Worm (Caenorhabditis elegans) whole organism, young adult: ENCODE measurements around the gene Y51H7BR.8.
A peak's percentile ranks its signal among the peaks of the same experiment; 100 is the strongest.

Experiments
- B0019.2 ChIP-seq: fragments of 200-800 bp; sonication (Bioruptor generic); conservative IDR thresholded peaks from 2 replicates; pipeline ENCODE4 v1.3.6; 2022; ENCODE audit warnings: missing genetic modification reagents, missing genetic modification characterization, missing compliant biosample characterization
- B0035.1 ChIP-seq: sonication (generic microtip); optimal IDR thresholded peaks from 2 replicates; lab custom pipeline; 2016; ENCODE audit warnings: missing genetic modification characterization, mild to moderate bottlenecking, missing compliant biosample characterization, missing genotype, missing genetic modification reagents
- B0261.1 ChIP-seq: sonication (generic microtip); optimal IDR thresholded peaks from 2 replicates; lab custom pipeline; 2016; ENCODE audit warnings: mild to moderate bottlenecking, missing genetic modification characterization, moderate library complexity, missing compliant biosample characterization
- C17E4.6 ChIP-seq: fragments of 200-800 bp; sonication (Bioruptor generic); IDR thresholded peaks from 2 replicates; pipeline ENCODE4 v1.3.6; 2022; ENCODE audit warnings: missing genetic modification reagents, missing genetic modification characterization, missing compliant biosample characterization
- D2030.7 ChIP-seq: fragments of 200-800 bp; sonication (Bioruptor generic); IDR thresholded peaks from 2 replicates; pipeline ENCODE4 v1.3.6; 2022; ENCODE audit warnings: missing genetic modification reagents, missing genetic modification characterization, missing compliant biosample characterization
- akir-1 ChIP-seq: fragments of 200-800 bp; sonication (Bioruptor generic); optimal IDR thresholded peaks from 2 replicates; lab custom pipeline; 2018; ENCODE audit warnings: mild to moderate bottlenecking, missing genetic modification characterization, moderate library complexity, missing compliant biosample characterization
- ama-1 ChIP-seq, 3 experiments: fragments of 150-350 bp in 1 of 3; sonication (generic microtip) in 2 of 3; optimal IDR thresholded peaks; 2 replicates each; lab custom pipeline; 2014 to 2018; ENCODE audit warnings: missing biosample characterization in 2 of 3, missing genetic modification characterization in 2 of 3, missing genetic modification reagents in 2 of 3
- atf-7 ChIP-seq: sonication (generic microtip); optimal IDR thresholded peaks from 2 replicates; lab custom pipeline; 2017; ENCODE audit warnings: mild to moderate bottlenecking, missing genetic modification characterization, missing compliant biosample characterization
- attf-5 ChIP-seq: fragments of 200-800 bp; sonication (Bioruptor generic); optimal IDR thresholded peaks from 2 replicates; lab custom pipeline; 2018; ENCODE audit warnings: mild to moderate bottlenecking, missing genetic modification characterization, missing compliant biosample characterization
- bed-1 ChIP-seq: fragments of 200-800 bp; sonication (Bioruptor generic); IDR thresholded peaks from 2 replicates; pipeline ENCODE4 v1.3.6; 2022; ENCODE audit warnings: missing genetic modification reagents, missing genetic modification characterization, missing compliant biosample characterization
- ceh-40 ChIP-seq: fragments of 200-800 bp; sonication (Bioruptor generic); IDR thresholded peaks from 2 replicates; pipeline ENCODE4 v1.3.6; 2022; ENCODE audit warnings: missing genetic modification characterization, missing compliant biosample characterization
- ceh-58 ChIP-seq: fragments of 200-800 bp; sonication (Bioruptor generic); IDR thresholded peaks from 2 replicates; pipeline ENCODE4 v1.3.6; 2022; ENCODE audit warnings: missing genetic modification characterization, missing compliant biosample characterization
- ceh-91 ChIP-seq: fragments of 200-800 bp; sonication (Bioruptor generic); IDR thresholded peaks from 2 replicates; pipeline ENCODE4 v1.3.6; 2022; ENCODE audit warnings: missing genetic modification reagents, missing genetic modification characterization, missing compliant biosample characterization
- chd-7 ChIP-seq: sonication (generic microtip); optimal IDR thresholded peaks from 2 replicates; lab custom pipeline; 2016; ENCODE audit warnings: mild to moderate bottlenecking, missing genetic modification characterization, moderate library complexity, missing compliant biosample characterization
- dox-1 ChIP-seq: fragments of 200-800 bp; sonication (Bioruptor generic); IDR thresholded peaks from 2 replicates; pipeline ENCODE4 v1.3.6; 2022; ENCODE audit warnings: missing genetic modification reagents, missing genetic modification characterization, missing compliant biosample characterization
- egrh-3 ChIP-seq: fragments of 200-800 bp; sonication (Bioruptor generic); IDR thresholded peaks from 2 replicates; pipeline ENCODE4 v1.3.6; 2022; ENCODE audit warnings: missing genetic modification reagents, missing genetic modification characterization, missing compliant biosample characterization
- ekl-4 ChIP-seq: fragments of 200-800 bp; sonication (Bioruptor generic); IDR thresholded peaks from 2 replicates; pipeline ENCODE4 v1.3.6; 2022; ENCODE audit warnings: missing genetic modification reagents, missing genetic modification characterization, missing compliant biosample characterization
- hlh-26 ChIP-seq: fragments of 200-800 bp; sonication (Bioruptor generic); conservative IDR thresholded peaks from 2 replicates; pipeline ENCODE4 v1.3.6; 2022; ENCODE audit warnings: missing genetic modification reagents, missing genetic modification characterization, missing compliant biosample characterization
- hmg-1.2 ChIP-seq: fragments of 200-800 bp; sonication (Bioruptor generic); IDR thresholded peaks from 2 replicates; pipeline ENCODE4 v1.3.6; 2022; ENCODE audit warnings: missing genetic modification reagents, missing genetic modification characterization, missing compliant biosample characterization
- hrde-1 ChIP-seq: sonication (generic microtip); optimal IDR thresholded peaks from 2 replicates; lab custom pipeline; 2016; ENCODE audit warnings: missing genetic modification characterization, mild to moderate bottlenecking, missing compliant biosample characterization, moderate library complexity, missing genotype, missing genetic modification reagents, borderline replicate concordance
- let-526 ChIP-seq: fragments of 200-800 bp; sonication (Bioruptor generic); IDR thresholded peaks from 2 replicates; pipeline ENCODE4 v1.3.6; 2022; ENCODE audit warnings: missing genetic modification reagents, missing genetic modification characterization, missing compliant biosample characterization
- let-607 ChIP-seq, 2 experiments: fragments of 200-800 bp in 1 of 2; sonication (Bioruptor generic) in 1 of 2; sonication (generic microtip) in 1 of 2; optimal IDR thresholded peaks; 2 replicates each; lab custom pipeline; 2016 to 2018; ENCODE audit warnings: mild to moderate bottlenecking in 2 of 2, missing compliant biosample characterization in 2 of 2, missing genetic modification characterization in 2 of 2, moderate library complexity in 2 of 2, missing genotype in 1 of 2
- lin-26 ChIP-seq: fragments of 200-800 bp; sonication (Bioruptor generic); IDR thresholded peaks from 2 replicates; pipeline ENCODE4 v1.3.6; 2022; ENCODE audit warnings: missing genetic modification reagents, missing genetic modification characterization, missing compliant biosample characterization
- lsy-27 ChIP-seq: sonication (generic microtip); optimal IDR thresholded peaks from 2 replicates; lab custom pipeline; 2017; ENCODE audit warnings: missing genetic modification characterization, mild to moderate bottlenecking, missing compliant biosample characterization, antibody characterized with exemption, missing genotype, borderline replicate concordance; ENCODE audit not compliant: insufficient read depth
- madf-6 ChIP-seq: fragments of 200-800 bp; sonication (Bioruptor generic); IDR thresholded peaks from 2 replicates; pipeline ENCODE4 v1.3.6; 2022; ENCODE audit warnings: missing genetic modification reagents, missing genetic modification characterization, missing compliant biosample characterization
- mxl-1 ChIP-seq: sonication (generic microtip); optimal IDR thresholded peaks from 2 replicates; lab custom pipeline; 2016; ENCODE audit warnings: missing genetic modification characterization, missing compliant biosample characterization
- nhr-120 ChIP-seq: fragments of 200-800 bp; sonication (Bioruptor generic); IDR thresholded peaks from 2 replicates; pipeline ENCODE4 v1.3.6; 2022; ENCODE audit warnings: missing genetic modification characterization, missing compliant biosample characterization
- rcor-1 ChIP-seq: fragments of 200-800 bp; sonication (Bioruptor generic); IDR thresholded peaks from 2 replicates; pipeline ENCODE4 v1.3.6; 2022; ENCODE audit warnings: missing genetic modification reagents, missing genetic modification characterization, missing compliant biosample characterization
- rec-8 ChIP-seq, 2 experiments: sonication (generic microtip); optimal IDR thresholded peaks; 2 replicates each; lab custom pipeline; 2016; ENCODE audit warnings: mild to moderate bottlenecking in 2 of 2, missing genetic modification characterization in 2 of 2, missing genetic modification reagents in 2 of 2, missing genotype in 2 of 2, missing biosample characterization in 1 of 2, missing compliant biosample characterization in 1 of 2, moderate library complexity in 1 of 2
- repo-1 ChIP-seq: sonication (generic microtip); optimal IDR thresholded peaks from 2 replicates; lab custom pipeline; 2017; ENCODE audit warnings: mild to moderate bottlenecking, missing genetic modification characterization, missing compliant biosample characterization
- rpc-1 ChIP-seq, 2 experiments: fragments of 150-350 bp in 1 of 2; sonication (generic microtip) in 1 of 2; optimal IDR thresholded peaks; 2 replicates each; lab custom pipeline; 2014 to 2018; ENCODE audit warnings: missing biosample characterization in 1 of 2, missing genetic modification characterization in 1 of 2, missing genetic modification reagents in 1 of 2, missing genotype in 1 of 2
- snpc-4 ChIP-seq, 5 experiments: fragments of 150-350 bp in 1 of 5; sonication (generic microtip) in 4 of 5; optimal IDR thresholded peaks; 2 replicates each; lab custom pipeline; 2014 to 2018; ENCODE audit warnings: missing genetic modification characterization in 5 of 5, missing biosample characterization in 3 of 5, antibody characterized with exemption in 2 of 5, mild to moderate bottlenecking in 2 of 5, missing compliant biosample characterization in 2 of 5, missing genotype in 2 of 5, moderate library complexity in 2 of 5, missing genetic modification reagents in 1 of 5
- somi-1 ChIP-seq: fragments of 200-800 bp; sonication (Bioruptor generic); optimal IDR thresholded peaks from 2 replicates; lab custom pipeline; 2018; ENCODE audit warnings: mild to moderate bottlenecking, missing genetic modification characterization, missing compliant biosample characterization
- tbp1 ChIP-seq: fragments of 200-800 bp; sonication (Bioruptor generic); optimal IDR thresholded peaks from 2 replicates; lab custom pipeline; 2018; ENCODE audit warnings: mild to moderate bottlenecking, missing genetic modification characterization, missing compliant biosample characterization
- unc-130 ChIP-seq: sonication (generic microtip); optimal IDR thresholded peaks from 2 replicates; lab custom pipeline; 2016; ENCODE audit warnings: missing genetic modification reagents, missing genetic modification characterization, missing compliant biosample characterization
- zim-3 ChIP-seq: sonication (generic microtip); optimal IDR thresholded peaks from 2 replicates; lab custom pipeline; 2017; ENCODE audit warnings: mild to moderate bottlenecking, missing genetic modification characterization, moderate library complexity, missing compliant biosample characterization
- ztf-22 ChIP-seq: fragments of 200-800 bp; sonication (Bioruptor generic); optimal IDR thresholded peaks from 2 replicates; lab custom pipeline; 2018; ENCODE audit warnings: mild to moderate bottlenecking, missing genetic modification characterization, moderate library complexity, missing compliant biosample characterization
- ztf-6 ChIP-seq: fragments of 200-800 bp; sonication (Bioruptor generic); IDR thresholded peaks from 2 replicates; pipeline ENCODE4 v1.3.6; 2022; ENCODE audit warnings: missing genetic modification reagents, missing genetic modification characterization, missing compliant biosample characterization

Gene Y51H7BR.8

DNA sequence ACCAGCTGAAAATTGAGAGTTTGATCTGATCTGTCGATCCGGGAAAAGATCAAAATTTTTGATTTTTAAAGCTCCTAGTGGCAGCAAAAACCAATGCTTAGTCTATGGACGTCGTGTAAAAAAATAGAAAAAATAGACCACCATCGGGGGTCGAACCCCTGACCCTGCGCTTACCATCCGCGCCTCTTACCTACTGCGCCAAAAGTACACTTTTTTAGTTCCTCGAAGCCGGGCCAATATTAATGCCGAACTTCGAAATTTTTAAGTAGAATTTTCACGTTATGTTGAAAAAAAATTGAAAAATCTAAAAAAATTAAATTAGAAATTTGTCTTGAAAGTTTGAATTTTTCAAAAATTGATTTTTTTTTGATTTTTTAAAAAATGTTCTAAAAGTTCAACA, 41.0 kb upstream of the Y51H7BR.8 start:
- TF ChIP-seq tbp1 (GFP tag; lab: Kevin White, UChicago) (peak; percentile 77), hlh-26 (no peak), ama-1 (optimal IDR thresholded peaks at IDR 0.05; lab: Kevin White, UChicago) (no peak), ama-1 (GFP tag; optimal IDR thresholded peaks at IDR 0.05; lab: Kevin White, UChicago) (no peak), B0261.1 (tag; lab: Kevin White, UChicago) (peak; percentile 23), lin-26 (GFP tag; lab: Robert Waterston, UW) (peak; percentile 55; the same call in 1 of the 2 replicates), rpc-1 (optimal IDR thresholded peaks at IDR 0.05; lab: Kevin White, UChicago) (peak; percentile 8), rpc-1 (tag; optimal IDR thresholded peaks at IDR 0.05; lab: Kevin White, UChicago) (peak; percentile 44)

DNA sequence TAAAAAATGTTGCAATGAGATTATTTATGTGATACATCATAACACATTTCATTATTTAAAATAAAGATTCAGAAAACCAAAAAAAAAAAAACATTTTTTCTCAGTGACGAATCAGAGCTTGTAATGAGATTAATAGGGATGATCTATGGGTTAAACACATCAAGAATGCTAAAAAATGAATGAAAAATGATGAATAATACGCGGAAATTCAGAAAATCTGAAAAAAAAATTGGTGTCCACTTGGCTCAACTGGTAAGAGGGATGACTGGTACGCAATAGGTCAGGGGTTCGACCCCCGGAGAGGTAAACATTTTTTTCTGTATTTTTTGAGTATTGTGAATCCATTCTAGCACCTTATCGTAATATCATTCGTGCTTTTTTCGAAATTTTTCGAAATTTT, 40.5 kb upstream of the Y51H7BR.8 start:
- peak; percentile 65 for TF ChIP-seq tbp1 (GFP tag; lab: Kevin White, UChicago)
- TF ChIP-seq let-526 (GFP tag; lab: Robert Waterston, UW): no peak
- peak; percentile 13 for TF ChIP-seq rpc-1 (optimal IDR thresholded peaks at IDR 0.05; lab: Kevin White, UChicago)
- TF ChIP-seq rpc-1 (tag; optimal IDR thresholded peaks at IDR 0.05; lab: Kevin White, UChicago): no peak
- TF ChIP-seq, all 124 proteins: peak for 2

- TF ChIP-seq unc-130 (GFP tag; lab: Kevin White, UChicago) (no peak), tbp1 (GFP tag; lab: Kevin White, UChicago) (peak; percentile 73), B0035.1 (tag; lab: Kevin White, UChicago) (no peak), B0261.1 (tag; lab: Kevin White, UChicago) (peak; percentile 22), lsy-27 (no peak), madf-6 (GFP tag; lab: Robert Waterston, UW) (0 out of 2 replicates have a peak, but pooled peaks have one; percentile 24), rpc-1 (optimal IDR thresholded peaks at IDR 0.05; lab: Kevin White, UChicago) (no peak), rpc-1 (tag; optimal IDR thresholded peaks at IDR 0.05; lab: Kevin White, UChicago) (peak; percentile 53), snpc-4 (GFP tag; optimal IDR thresholded peaks at IDR 0.05; lab: Kevin White, UChicago) (no peak), snpc-4 (tag; optimal IDR thresholded peaks at IDR 0.05; lab: Kevin White, UChicago) (no peak), bed-1 (no peak), D2030.7 (GFP tag; lab: Robert Waterston, UW) (0 out of 2 replicates have a peak, but pooled peaks have one; percentile 9), hmg-1.2 (no peak)
- TF ChIP-seq, all 124 proteins: peak for 5
Observed at ce11 chrII:1481660-1482059, 37.4 kb upstream of the Y51H7BR.8 start.

ce11 chrII:1482419-1482818, 36.6 kb upstream of the Y51H7BR.8 start:
- no peak for TF ChIP-seq atf-7 (tag; lab: Kevin White, UChicago)
- TF ChIP-seq let-526 (GFP tag; lab: Robert Waterston, UW): no peak
- no peak for TF ChIP-seq hmg-1.2
- TF ChIP-seq rpc-1 (optimal IDR thresholded peaks at IDR 0.05; lab: Kevin White, UChicago): no peak
- TF ChIP-seq rpc-1 (tag; optimal IDR thresholded peaks at IDR 0.05; lab: Kevin White, UChicago): peak; percentile 53
- no peak for TF ChIP-seq nhr-120 (GFP tag; lab: Robert Waterston, UW)
- TF ChIP-seq rec-8 (tag; optimal IDR thresholded peaks at IDR 0.05; lab: Kevin White, UChicago): no peak
- TF ChIP-seq C17E4.6 (GFP tag; lab: Robert Waterston, UW): no peak
- TF ChIP-seq tbp1 (GFP tag; lab: Kevin White, UChicago): peak; percentile 67
- TF ChIP-seq ekl-4 (GFP tag; lab: Robert Waterston, UW): no peak
- TF ChIP-seq egrh-3: no peak
- TF ChIP-seq ztf-6 (GFP tag; lab: Robert Waterston, UW): no peak

DNA sequence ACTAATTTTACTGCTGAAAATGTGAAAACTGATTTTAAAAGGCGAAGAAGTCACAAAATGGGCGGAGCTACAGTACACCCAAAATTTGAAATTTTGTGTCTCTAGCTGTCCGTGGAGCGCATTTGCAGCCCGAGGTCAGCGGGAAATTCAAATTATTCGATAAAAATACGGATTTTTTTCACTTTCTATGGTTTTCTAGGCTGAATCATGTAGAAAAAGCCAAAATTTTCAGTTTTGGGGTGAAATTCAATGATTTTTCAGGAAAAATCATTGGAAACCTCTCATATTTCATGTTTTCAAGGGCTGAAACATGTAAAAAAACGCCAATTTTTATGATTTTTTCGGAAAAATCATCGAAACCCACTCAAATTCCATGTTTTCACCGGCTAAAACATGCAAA, 28.2 kb upstream of the Y51H7BR.8 start:
- TF ChIP-seq attf-5 (no peak), ceh-58 (GFP tag; lab: Robert Waterston, UW) (no peak), mxl-1 (tag; lab: Kevin White, UChicago) (no peak), let-607 (tag; optimal IDR thresholded peaks at IDR 0.05; lab: Kevin White, UChicago) (no peak), hrde-1 (no peak), nhr-120 (GFP tag; lab: Robert Waterston, UW) (no peak), ztf-22 (GFP tag; lab: Kevin White, UChicago) (no peak), dox-1 (GFP tag; lab: Robert Waterston, UW) (no peak), akir-1 (GFP tag; lab: Kevin White, UChicago) (no peak), zim-3 (no peak), somi-1 (no peak), rcor-1 (GFP tag; lab: Robert Waterston, UW) (no peak), B0019.2 (GFP tag; lab: Robert Waterston, UW) (no peak), chd-7 (tag; lab: Kevin White, UChicago) (no peak), repo-1 (tag; lab: Kevin White, UChicago) (no peak), ceh-91 (GFP tag; lab: Robert Waterston, UW) (no peak), ceh-40 (GFP tag; lab: Robert Waterston, UW) (no peak)
